Fruit fly (Drosophila melanogaster) whole organism, embryonic: ENCODE results near the gene nxf2.

Experiments used
- BEAF-32 ChIP-seq: fragments of 200-800 bp; sonication (Bioruptor generic); optimal IDR thresholded peaks from 3 replicates; lab custom pipeline; 2017; ENCODE audit warnings: missing biosample characterization, missing genetic modification characterization, mild to moderate bottlenecking, moderate library complexity, missing genetic modification reagents
- C15 ChIP-seq: fragments of 200-800 bp; sonication (Bioruptor generic); IDR thresholded peaks from 3 replicates; pipeline ENCODE4 v1.3.6; 2022; ENCODE audit warnings: missing biosample characterization, missing genetic modification characterization
- CG10147 ChIP-seq: fragments of 200-800 bp; sonication (Bioruptor generic); optimal IDR thresholded peaks from 2 replicates; lab custom pipeline; 2019; ENCODE audit warnings: missing biosample characterization, mild to moderate bottlenecking, missing genetic modification characterization, moderate library complexity
- CG10462 ChIP-seq: fragments of 200-800 bp; sonication (Bioruptor generic); optimal IDR thresholded peaks from 2 replicates; lab custom pipeline; 2016; ENCODE audit warnings: missing biosample characterization, missing genetic modification characterization
- CG11085 ChIP-seq: fragments of 200-800 bp; sonication (Bioruptor generic); IDR thresholded peaks from 2 replicates; pipeline ENCODE4 v1.3.6; 2022; ENCODE audit warnings: missing biosample characterization, missing genetic modification characterization
- CG12219 ChIP-seq: fragments of 200-800 bp; sonication (Bioruptor generic); optimal IDR thresholded peaks from 3 replicates; lab custom pipeline; 2018; ENCODE audit warnings: missing biosample characterization, mild to moderate bottlenecking, missing genetic modification characterization
- CG12744 ChIP-seq: fragments of 200-800 bp; sonication (Bioruptor generic); optimal IDR thresholded peaks from 2 replicates; lab custom pipeline; 2016; ENCODE audit warnings: missing biosample characterization, missing genetic modification characterization
- CG17612 ChIP-seq: fragments of 200-800 bp; sonication (Bioruptor generic); IDR thresholded peaks from 2 replicates; pipeline ENCODE4 v1.3.6; 2022; ENCODE audit warnings: missing biosample characterization, missing genetic modification characterization
- CG18011 ChIP-seq: fragments of 200-800 bp; sonication (Bioruptor generic); optimal IDR thresholded peaks from 2 replicates; lab custom pipeline; 2017; ENCODE audit warnings: missing biosample characterization, missing genetic modification characterization, mild to moderate bottlenecking, moderate library complexity, missing genotype
- CG1832 ChIP-seq: fragments of 200-800 bp; sonication (Bioruptor generic); optimal IDR thresholded peaks from 2 replicates; lab custom pipeline; 2017; ENCODE audit warnings: missing biosample characterization, mild to moderate bottlenecking, missing genetic modification characterization, inconsistent platforms
- CG18599 ChIP-seq: fragments of 200-800 bp; sonication (Bioruptor generic); optimal IDR thresholded peaks from 3 replicates; lab custom pipeline; 2017; ENCODE audit warnings: missing biosample characterization, missing genetic modification characterization, mild to moderate bottlenecking, moderate library complexity, missing genetic modification reagents
- CG18619 ChIP-seq: fragments of 200-800 bp; sonication (Bioruptor generic); optimal IDR thresholded peaks from 3 replicates; lab custom pipeline; 2017; ENCODE audit warnings: missing biosample characterization, mild to moderate bottlenecking, missing genetic modification characterization
- CG30431 ChIP-seq: fragments of 200-800 bp; sonication (Bioruptor generic); optimal IDR thresholded peaks from 2 replicates; lab custom pipeline; 2017; ENCODE audit warnings: missing biosample characterization, missing genetic modification characterization
- CG3163 ChIP-seq: fragments of 200-800 bp; sonication (Bioruptor generic); optimal IDR thresholded peaks from 3 replicates; lab custom pipeline; 2016; ENCODE audit warnings: missing biosample characterization, missing genetic modification characterization
- CG32767 ChIP-seq: fragments of 200-800 bp; sonication (Bioruptor generic); IDR thresholded peaks from 2 replicates; pipeline ENCODE4 v1.3.6; 2022; ENCODE audit warnings: missing biosample characterization, missing genetic modification characterization
- CG3838 ChIP-seq: fragments of 200-800 bp; sonication (Bioruptor generic); optimal IDR thresholded peaks from 3 replicates; lab custom pipeline; 2016; ENCODE audit warnings: missing biosample characterization, missing genetic modification characterization
- CG6854 ChIP-seq: fragments of 200-800 bp; sonication (Bioruptor generic); optimal IDR thresholded peaks from 3 replicates; lab custom pipeline; 2017; ENCODE audit warnings: missing biosample characterization, mild to moderate bottlenecking, missing genetic modification characterization
- CG7963 ChIP-seq: fragments of 200-800 bp; sonication (Bioruptor generic); IDR thresholded peaks from 3 replicates; pipeline ENCODE4 v1.3.6; 2022; ENCODE audit warnings: missing biosample characterization, missing genetic modification characterization; ENCODE audit not compliant: partially characterized antibody
- CG8089 ChIP-seq: fragments of 200-800 bp; sonication (Bioruptor generic); optimal IDR thresholded peaks from 3 replicates; lab custom pipeline; 2016; ENCODE audit warnings: missing biosample characterization, missing genetic modification characterization
- CG8290 ChIP-seq, 3 experiments: fragments of 200-800 bp; sonication (Bioruptor generic); optimal IDR thresholded peaks; 2 replicates each; lab custom pipeline; 2016 to 2019; ENCODE audit warnings: missing biosample characterization in 3 of 3, missing genetic modification characterization in 3 of 3, mild to moderate bottlenecking in 2 of 3, moderate library complexity in 1 of 3
- CG8359 ChIP-seq: fragments of 200-800 bp; sonication (Bioruptor generic); optimal IDR thresholded peaks from 2 replicates; lab custom pipeline; 2017; ENCODE audit warnings: missing biosample characterization, mild to moderate bottlenecking, missing genetic modification characterization, borderline replicate concordance
- CG9727 ChIP-seq: fragments of 200-800 bp; sonication (Bioruptor generic); optimal IDR thresholded peaks from 3 replicates; lab custom pipeline; 2017; ENCODE audit warnings: missing biosample characterization, mild to moderate bottlenecking, missing genetic modification characterization
- CkIIα-i1 ChIP-seq: fragments of 200-800 bp; sonication (Bioruptor generic); IDR thresholded peaks from 2 replicates; pipeline ENCODE4 v1.3.6; 2022; ENCODE audit warnings: missing biosample characterization, missing genetic modification characterization
- E2f1 ChIP-seq: fragments of 200-800 bp; sonication (Bioruptor generic); IDR thresholded peaks from 2 replicates; pipeline ENCODE4 v1.3.6; 2022; ENCODE audit warnings: missing biosample characterization, missing genetic modification characterization
- Elba2 ChIP-seq: fragments of 200-800 bp; sonication (Bioruptor generic); optimal IDR thresholded peaks from 3 replicates; lab custom pipeline; 2016; ENCODE audit warnings: missing biosample characterization, missing genetic modification characterization
- HHEX ChIP-seq: fragments of 200-800 bp; sonication (Bioruptor generic); optimal IDR thresholded peaks from 3 replicates; lab custom pipeline; 2017; ENCODE audit warnings: missing biosample characterization, mild to moderate bottlenecking, missing genetic modification characterization, missing genetic modification reagents
- HLHmδ ChIP-seq: fragments of 200-800 bp; sonication (Bioruptor generic); optimal IDR thresholded peaks from 2 replicates; lab custom pipeline; 2018; ENCODE audit warnings: missing biosample characterization, mild to moderate bottlenecking, missing genetic modification characterization, moderate library complexity
- Hmx ChIP-seq: fragments of 200-800 bp; sonication (Bioruptor generic); optimal IDR thresholded peaks from 2 replicates; lab custom pipeline; 2016; ENCODE audit warnings: missing biosample characterization, missing genetic modification characterization
- Hr51 ChIP-seq, 2 experiments: fragments of 200-800 bp; sonication (Bioruptor generic); optimal IDR thresholded peaks; 2 replicates in 1 of 2; 3 replicates in 1 of 2; lab custom pipeline; 2016 to 2018; ENCODE audit warnings: missing biosample characterization in 2 of 2, missing genetic modification characterization in 2 of 2, mild to moderate bottlenecking in 1 of 2, moderate library complexity in 1 of 2
- NC2α ChIP-seq: fragments of 200-800 bp; sonication (Bioruptor generic); optimal IDR thresholded peaks from 2 replicates; lab custom pipeline; 2016; ENCODE audit warnings: missing biosample characterization, missing genetic modification characterization
- NC2β ChIP-seq: fragments of 200-800 bp; sonication (Bioruptor generic); optimal IDR thresholded peaks from 2 replicates; lab custom pipeline; 2016; ENCODE audit warnings: missing biosample characterization, missing genetic modification characterization
- Rfx ChIP-seq: fragments of 200-800 bp; sonication (Bioruptor generic); IDR thresholded peaks from 2 replicates; pipeline ENCODE4 v1.3.6; 2022; ENCODE audit warnings: missing biosample characterization, missing genetic modification characterization
- Trl ChIP-seq, 3 experiments: fragments of >200 bp in 2 of 3; fragments of 200-800 bp in 1 of 3; sonication (Bioruptor generic) in 1 of 3; optimal IDR thresholded peaks; 2 replicates in 1 of 3; 3 replicates in 2 of 3; lab custom pipeline; 2016 to 2017; ENCODE audit warnings: missing biosample characterization in 1 of 3, missing genetic modification characterization in 1 of 3
- Xrp1 ChIP-seq: fragments of 200-800 bp; sonication (Bioruptor generic); IDR thresholded peaks from 2 replicates; pipeline ENCODE4 v1.3.6; 2022; ENCODE audit warnings: missing biosample characterization, missing genetic modification characterization
- ab ChIP-seq: fragments of 200-800 bp; sonication (Bioruptor generic); optimal IDR thresholded peaks from 2 replicates; lab custom pipeline; 2016; ENCODE audit warnings: missing biosample characterization, missing genetic modification characterization
- al ChIP-seq: fragments of 200-800 bp; sonication (Bioruptor generic); IDR thresholded peaks from 2 replicates; pipeline ENCODE4 v1.3.6; 2022; ENCODE audit warnings: missing biosample characterization, missing genetic modification characterization
- ara ChIP-seq: fragments of 200-800 bp; sonication (Bioruptor generic); IDR thresholded peaks from 2 replicates; pipeline ENCODE4 v1.3.6; 2022; ENCODE audit warnings: missing biosample characterization, missing genetic modification characterization
- bbx ChIP-seq: fragments of 200-800 bp; sonication (Bioruptor generic); IDR thresholded peaks from 2 replicates; pipeline ENCODE4 v1.3.6; 2022; ENCODE audit warnings: missing biosample characterization, missing genetic modification characterization; ENCODE audit not compliant: partially characterized antibody
- btn ChIP-seq: fragments of 200-800 bp; sonication (Bioruptor generic); optimal IDR thresholded peaks from 2 replicates; lab custom pipeline; 2016; ENCODE audit warnings: missing biosample characterization, missing genetic modification characterization
- danr ChIP-seq: fragments of 200-800 bp; sonication (Bioruptor generic); IDR thresholded peaks from 2 replicates; pipeline ENCODE4 v1.3.6; 2022; ENCODE audit warnings: missing biosample characterization, missing genetic modification characterization
- fd3F ChIP-seq: fragments of 200-800 bp; sonication (Bioruptor generic); optimal IDR thresholded peaks from 2 replicates; lab custom pipeline; 2018; ENCODE audit warnings: missing biosample characterization, mild to moderate bottlenecking, missing genetic modification characterization, moderate library complexity
- hkb ChIP-seq, 2 experiments: fragments of 200-800 bp in 1 of 2; fragments of >200 bp in 1 of 2; sonication (Bioruptor generic) in 1 of 2; IDR thresholded peaks in 1 of 2; optimal IDR thresholded peaks in 1 of 2; 2 replicates each; pipeline versions ENCODE4 v1.3.6 to Lab custom; 2017 to 2022; ENCODE audit warnings: missing biosample characterization in 1 of 2, missing genetic modification characterization in 1 of 2
- insv ChIP-seq, 2 experiments: fragments of 200-800 bp; sonication (Bioruptor generic); optimal IDR thresholded peaks; 3 replicates each; lab custom pipeline; 2016 to 2018; ENCODE audit warnings: missing biosample characterization in 2 of 2, missing genetic modification characterization in 2 of 2
- knrl ChIP-seq: fragments of 200-800 bp; sonication (Bioruptor generic); IDR thresholded peaks from 3 replicates; pipeline ENCODE4 v1.3.6; 2022; ENCODE audit warnings: missing biosample characterization, missing genetic modification characterization; ENCODE audit not compliant: partially characterized antibody
- ro ChIP-seq: fragments of 200-800 bp; sonication (Bioruptor generic); IDR thresholded peaks from 2 replicates; pipeline ENCODE4 v1.3.6; 2022; ENCODE audit warnings: missing biosample characterization, missing genetic modification characterization
- slp2 ChIP-seq: fragments of 200-800 bp; sonication (Bioruptor generic); optimal IDR thresholded peaks from 2 replicates; lab custom pipeline; 2016; ENCODE audit warnings: missing biosample characterization, missing genetic modification characterization
- tll ChIP-seq, 2 experiments: fragments of 200-800 bp in 1 of 2; fragments of >200 bp in 1 of 2; sonication (Bioruptor generic) in 1 of 2; optimal IDR thresholded peaks; 2 replicates each; lab custom pipeline; 2017 to 2019; ENCODE audit warnings: missing biosample characterization in 2 of 2, missing genetic modification characterization in 2 of 2, mild to moderate bottlenecking in 1 of 2, moderate library complexity in 1 of 2
- vvl ChIP-seq: fragments of 200-800 bp; sonication (Bioruptor generic); IDR thresholded peaks from 2 replicates; pipeline ENCODE4 v1.3.6; 2022; ENCODE audit warnings: missing biosample characterization, missing genetic modification characterization

nxf2 gene

dm6 chr3L:16574307-16574946 is 5.7 kb downstream of the nxf2 start, which contains the start of gene mbf1 (continued):
- TF ChIP-seq C15 (GFP tag; lab: Robert Waterston, UW) (no peak), Hr51 (GFP tag; optimal IDR thresholded peaks at IDR 0.05; lab: Kevin White, UChicago) (no peak), CG30431 (GFP tag; lab: Kevin White, UChicago) (no peak), CG32767 (GFP tag; lab: Robert Waterston, UW) (no peak), CG10147 (GFP tag; lab: Kevin White, UChicago) (no peak), CG18619 (no peak), slp2 (peak; percentile 20), CG10462 (GFP tag; lab: Kevin White, UChicago) (no peak), CG6854 (GFP tag; lab: Kevin White, UChicago) (no peak), E2f1 (no peak), hkb (optimal IDR thresholded peaks at IDR 0.05; lab: Kevin White, UChicago) (no peak), hkb (GFP tag; IDR thresholded peaks at IDR 0.05; lab: Robert Waterston, UW) (no peak), ab (no peak), CG9727 (GFP tag; lab: Kevin White, UChicago) (no peak), al (GFP tag; lab: Robert Waterston, UW) (no peak), Rfx (no peak; the same call in 1 of the 2 replicates), CG18599 (GFP tag; lab: Kevin White, UChicago) (no peak), NC2α (no peak), insv (GFP tag; optimal IDR thresholded peaks at IDR 0.05; lab: Kevin White, UChicago) (peak in 1 of 2 experiments; percentile 10), CG8089 (no peak), CG3163 (GFP tag; lab: Kevin White, UChicago) (no peak), CkIIα-i1 (GFP tag; lab: Robert Waterston, UW) (no peak), tll (GFP tag; optimal IDR thresholded peaks at IDR 0.05; lab: Kevin White, UChicago) (peak in 1 of 2 experiments; percentile 16), NC2β (GFP tag; lab: Kevin White, UChicago) (peak; percentile 9), Xrp1 (GFP tag; lab: Robert Waterston, UW) (no peak), vvl (GFP tag; lab: Robert Waterston, UW) (0 out of 2 replicates have a peak, but pooled peaks have one; percentile 34), CG7963 (GFP tag; lab: Robert Waterston, UW) (no peak), knrl (GFP tag; lab: Robert Waterston, UW) (peak; percentile 51; the same call in 2 of the 3 replicates), CG8290 (GFP tag; optimal IDR thresholded peaks at IDR 0.05; lab: Kevin White, UChicago) (no peak), CG8290 (tag; optimal IDR thresholded peaks at IDR 0.05; lab: Kevin White, UChicago) (peak; percentile 7 to 39), CG1832 (GFP tag; lab: Kevin White, UChicago) (no peak), CG17612 (no peak), BEAF-32 (peak; percentile 75), CG11085 (GFP tag; lab: Robert Waterston, UW) (no peak), ara (GFP tag; lab: Robert Waterston, UW) (no peak), ro (GFP tag; lab: Robert Waterston, UW) (no peak), bbx (GFP tag; lab: Robert Waterston, UW) (peak; percentile 14), HLHmδ (GFP tag; lab: Kevin White, UChicago) (no peak), Hmx (GFP tag; lab: Kevin White, UChicago) (no peak), CG12219 (GFP tag; lab: Kevin White, UChicago) (no peak), CG8359 (GFP tag; lab: Kevin White, UChicago) (no peak), btn (GFP tag; lab: Kevin White, UChicago) (no peak), CG3838 (no peak), Trl (optimal IDR thresholded peaks at IDR 0.05; lab: Kevin White, UChicago) (no peak), Trl (GFP tag; optimal IDR thresholded peaks at IDR 0.05; lab: Kevin White, UChicago) (peak; percentile 21), CG12744 (GFP tag; lab: Kevin White, UChicago) (no peak), Elba2 (GFP tag; lab: Kevin White, UChicago) (peak; percentile 3), danr (GFP tag; lab: Robert Waterston, UW) (no peak), CG18011 (GFP tag; lab: Kevin White, UChicago) (peak; percentile 5), fd3F (GFP tag; lab: Kevin White, UChicago) (no peak), HHEX (GFP tag; lab: Kevin White, UChicago) (no peak)
